Fruit fly (Drosophila melanogaster) whole organism, pupa: ENCODE results near the gene CG9166.

Experiments
- CG10348 ChIP-seq: fragments of 200-800 bp; sonication (Bioruptor generic); IDR thresholded peaks from 2 replicates; pipeline ENCODE4 v1.3.6; 2022; ENCODE audit warnings: missing biosample characterization, missing genetic modification characterization
- CG12605 ChIP-seq: fragments of 200-800 bp; sonication (Bioruptor generic); IDR thresholded peaks from 2 replicates; pipeline ENCODE4 v1.3.6; 2022; ENCODE audit warnings: missing biosample characterization, missing genetic modification characterization
- CG13204 ChIP-seq: fragments of 200-800 bp; sonication (Bioruptor generic); optimal IDR thresholded peaks from 2 replicates; lab custom pipeline; 2018; ENCODE audit warnings: missing biosample characterization, mild to moderate bottlenecking, missing genetic modification characterization, moderate library complexity
- CG14655 ChIP-seq: fragments of 200-800 bp; sonication (Bioruptor generic); optimal IDR thresholded peaks from 3 replicates; lab custom pipeline; 2017; ENCODE audit warnings: mild to moderate bottlenecking, missing biosample characterization, missing genetic modification reagents, missing genetic modification characterization
- CG15710 ChIP-seq: fragments of 200-800 bp; sonication (Bioruptor generic); optimal IDR thresholded peaks from 2 replicates; lab custom pipeline; 2018; ENCODE audit warnings: missing biosample characterization, mild to moderate bottlenecking, missing genetic modification characterization, moderate library complexity
- CG17806 ChIP-seq: fragments of 200-800 bp; sonication (Bioruptor generic); optimal IDR thresholded peaks from 2 replicates; lab custom pipeline; 2018; ENCODE audit warnings: missing biosample characterization, mild to moderate bottlenecking, missing genetic modification characterization, moderate library complexity
- CG32121 ChIP-seq: fragments of 200-800 bp; sonication (Bioruptor generic); IDR thresholded peaks from 2 replicates; pipeline ENCODE4 v1.3.6; 2022; ENCODE audit warnings: missing biosample characterization, missing genetic modification characterization
- CG34367 ChIP-seq: fragments of 200-800 bp; sonication (Bioruptor generic); optimal IDR thresholded peaks from 2 replicates; lab custom pipeline; 2018; ENCODE audit warnings: missing biosample characterization, mild to moderate bottlenecking, missing genetic modification characterization
- CG4496 ChIP-seq: fragments of 200-800 bp; sonication (Bioruptor generic); IDR thresholded peaks from 3 replicates; pipeline ENCODE4 v1.3.6; 2022; ENCODE audit warnings: missing biosample characterization, missing genetic modification characterization
- CG8159 ChIP-seq: fragments of 200-800 bp; sonication (Bioruptor generic); optimal IDR thresholded peaks from 3 replicates; lab custom pipeline; 2018; ENCODE audit warnings: missing biosample characterization, mild to moderate bottlenecking, missing genetic modification characterization, moderate library complexity
- CG8301 ChIP-seq: fragments of 200-800 bp; sonication (Bioruptor generic); optimal IDR thresholded peaks from 2 replicates; lab custom pipeline; 2018; ENCODE audit warnings: missing biosample characterization, mild to moderate bottlenecking, missing genetic modification characterization
- CG9948 ChIP-seq: fragments of 200-800 bp; sonication (Bioruptor generic); optimal IDR thresholded peaks from 2 replicates; lab custom pipeline; 2018; ENCODE audit warnings: missing biosample characterization, mild to moderate bottlenecking, missing genetic modification characterization, moderate library complexity
- D1 ChIP-seq: fragments of 200-800 bp; sonication (Bioruptor generic); optimal IDR thresholded peaks from 2 replicates; lab custom pipeline; 2018; ENCODE audit warnings: missing biosample characterization, mild to moderate bottlenecking, missing genetic modification characterization, moderate library complexity
- EcR ChIP-seq: fragments of 200-800 bp; sonication (Bioruptor generic); optimal IDR thresholded peaks from 3 replicates; lab custom pipeline; 2019; ENCODE audit warnings: missing biosample characterization, missing genetic modification characterization, mild to moderate bottlenecking, moderate library complexity, missing genetic modification reagents
- Ets98B ChIP-seq: fragments of 200-800 bp; sonication (Bioruptor generic); IDR thresholded peaks from 2 replicates; pipeline ENCODE4 v1.3.6; 2022; ENCODE audit warnings: missing biosample characterization, missing genetic modification characterization
- Pif1A ChIP-seq: fragments of 200-800 bp; sonication (Bioruptor generic); optimal IDR thresholded peaks from 3 replicates; lab custom pipeline; 2016; ENCODE audit warnings: missing biosample characterization, missing genetic modification characterization
- Pif1B ChIP-seq: fragments of 200-800 bp; sonication (Bioruptor generic); optimal IDR thresholded peaks from 3 replicates; lab custom pipeline; 2016; ENCODE audit warnings: missing biosample characterization, missing genetic modification characterization
- Snoo ChIP-seq: fragments of 200-800 bp; sonication (Bioruptor generic); optimal IDR thresholded peaks from 3 replicates; lab custom pipeline; 2017; ENCODE audit warnings: missing biosample characterization, mild to moderate bottlenecking, missing genetic modification characterization, inconsistent platforms
- fd96Ca ChIP-seq: fragments of 200-800 bp; sonication (Bioruptor generic); IDR thresholded peaks from 3 replicates; pipeline ENCODE4 v1.3.6; 2022; ENCODE audit warnings: missing biosample characterization, missing genetic modification characterization
- gl ChIP-seq: fragments of 200-800 bp; sonication (Bioruptor generic); optimal IDR thresholded peaks from 2 replicates; lab custom pipeline; 2018; ENCODE audit warnings: missing biosample characterization, mild to moderate bottlenecking, missing genetic modification characterization
- rn ChIP-seq: fragments of 200-800 bp; sonication (Bioruptor generic); IDR thresholded peaks from 2 replicates; pipeline ENCODE4 v1.3.6; 2022; ENCODE audit warnings: missing biosample characterization, missing genetic modification characterization

CG9166 gene

DNA sequence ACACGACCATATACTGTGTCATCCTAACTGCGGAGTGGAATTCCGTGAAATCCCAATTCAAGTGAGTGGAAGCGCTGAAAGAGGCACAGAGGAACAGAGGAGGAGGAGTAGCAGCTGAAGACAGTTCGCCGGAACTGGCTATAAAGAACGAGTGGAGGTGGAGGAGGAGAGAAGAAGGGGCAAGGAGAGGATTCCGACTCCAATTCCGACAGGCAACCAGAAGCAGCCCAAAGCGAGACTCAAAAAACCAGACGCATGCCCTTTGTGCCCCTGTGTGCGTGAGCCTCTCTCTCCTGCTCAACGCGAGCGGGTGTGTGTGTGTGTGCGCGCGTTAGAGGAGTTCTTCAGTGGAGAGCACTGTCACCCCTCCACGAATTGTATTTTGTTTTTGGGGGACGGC is 1.5 kb upstream of the CG9166 start:
- TF ChIP-seq CG12605 (GFP tag; lab: Robert Waterston, UW) (no peak), fd96Ca (GFP tag; lab: Robert Waterston, UW) (peak; percentile 26; the same call in 1 of the 3 replicates), CG14655 (GFP tag; lab: Kevin White, UChicago) (no peak), rn (GFP tag; lab: Robert Waterston, UW) (no peak), EcR (GFP tag; lab: Kevin White, UChicago) (no peak), CG4496 (GFP tag; lab: Robert Waterston, UW) (0 out of 3 replicates have a peak, but pooled peaks have one; percentile 7), Pif1A (GFP tag; lab: Kevin White, UChicago) (no peak), CG13204 (GFP tag; lab: Kevin White, UChicago) (no peak), CG9948 (tag; lab: Kevin White, UChicago) (no peak), CG17806 (tag; lab: Kevin White, UChicago) (no peak), CG8159 (tag; lab: Kevin White, UChicago) (no peak)

DNA sequence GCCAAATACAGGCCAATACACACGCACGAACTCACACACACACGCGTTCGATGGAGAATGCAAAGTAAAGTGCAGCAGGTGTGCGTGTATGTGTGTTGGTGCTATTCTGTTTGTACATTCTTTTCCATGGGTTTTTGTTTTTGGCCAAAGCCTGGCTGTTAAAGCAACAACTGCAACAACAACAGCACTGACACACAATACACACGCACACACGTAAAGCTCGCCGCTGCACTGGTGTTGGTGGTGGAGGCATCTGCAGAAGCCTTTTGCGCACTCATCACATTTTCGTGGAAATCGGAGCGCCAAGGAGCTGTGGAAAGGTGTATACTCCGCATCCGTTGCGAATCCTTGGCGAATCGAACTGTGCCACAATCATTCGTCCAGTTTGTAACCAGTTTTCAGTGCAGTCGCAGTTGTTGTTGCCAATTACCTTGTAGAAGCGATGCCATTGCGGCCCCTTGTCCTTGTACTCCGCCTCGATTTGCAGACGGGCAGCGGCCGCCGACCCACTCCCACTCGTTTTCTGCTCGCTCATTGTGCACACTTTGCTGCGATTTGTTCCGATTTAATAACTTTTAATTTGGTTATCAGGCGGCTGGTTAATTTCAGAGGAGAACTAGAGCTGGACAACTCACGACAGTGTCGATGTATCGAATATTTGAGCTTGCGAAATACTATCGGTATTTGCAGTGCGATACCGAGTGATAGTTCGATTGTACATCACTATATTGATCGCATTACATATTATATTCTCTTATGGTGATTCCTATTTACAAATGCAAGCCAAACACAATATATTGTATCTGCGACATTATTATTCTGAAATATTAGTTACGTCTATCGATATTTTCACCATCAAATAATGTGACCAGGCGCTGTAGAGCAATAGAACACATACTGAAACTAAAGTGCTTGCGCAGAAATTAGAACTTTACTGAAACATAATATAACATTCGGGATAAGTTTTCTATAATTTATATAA is 683 bp upstream of the CG9166 start:
- TF ChIP-seq rn (GFP tag; lab: Robert Waterston, UW) (no peak), CG13204 (GFP tag; lab: Kevin White, UChicago) (no peak), CG15710 (tag; lab: Kevin White, UChicago) (peak; percentile 24), CG34367 (tag; lab: Kevin White, UChicago) (no peak), CG14655 (GFP tag; lab: Kevin White, UChicago) (no peak), Snoo (peak; percentile 28), Ets98B (GFP tag; lab: Robert Waterston, UW) (peak; percentile 40; the same call in 1 of the 2 replicates), Pif1A (GFP tag; lab: Kevin White, UChicago) (peak; percentile 36), Pif1B (GFP tag; lab: Kevin White, UChicago) (no peak), fd96Ca (GFP tag; lab: Robert Waterston, UW) (no peak), CG10348 (GFP tag; lab: Robert Waterston, UW) (no peak), CG4496 (GFP tag; lab: Robert Waterston, UW) (no peak), gl (tag; lab: Kevin White, UChicago) (no peak), CG9948 (tag; lab: Kevin White, UChicago) (no peak), CG12605 (GFP tag; lab: Robert Waterston, UW) (no peak), D1 (tag; lab: Kevin White, UChicago) (no peak), EcR (GFP tag; lab: Kevin White, UChicago) (no peak), CG8301 (tag; lab: Kevin White, UChicago) (no peak), CG8159 (tag; lab: Kevin White, UChicago) (peak; percentile 41), CG17806 (tag; lab: Kevin White, UChicago) (peak; percentile 4), CG32121 (GFP tag; lab: Robert Waterston, UW) (no peak)

DNA sequence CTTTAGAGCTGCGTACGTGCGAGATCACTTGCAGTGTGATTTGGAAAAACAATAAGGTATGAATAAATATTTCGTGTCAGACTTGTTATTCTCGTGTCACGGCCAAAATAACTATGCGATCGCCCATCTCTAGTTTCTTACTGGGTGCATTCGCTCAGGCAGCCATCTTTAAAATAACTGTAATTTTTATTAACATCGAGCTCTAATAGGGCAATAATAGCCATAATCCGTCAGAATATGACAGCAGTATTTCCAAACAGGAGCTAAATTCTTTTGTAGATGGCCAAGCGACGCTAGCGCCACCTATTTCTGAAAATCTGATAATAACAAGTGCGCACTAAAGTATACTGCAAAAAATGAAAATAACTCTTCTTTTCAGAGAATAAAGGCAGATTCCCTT is 1.1 kb downstream of the CG9166 start:
- TF ChIP-seq D1 (tag; lab: Kevin White, UChicago), result peak; percentile 32
- no peak for TF ChIP-seq Pif1A (GFP tag; lab: Kevin White, UChicago)
- 0 out of 3 replicates have a peak, but pooled peaks have one; percentile 10 for TF ChIP-seq CG4496 (GFP tag; lab: Robert Waterston, UW)
- TF ChIP-seq Snoo, result no peak
- TF ChIP-seq Pif1B (GFP tag; lab: Kevin White, UChicago), result no peak
- TF ChIP-seq CG12605 (GFP tag; lab: Robert Waterston, UW), result no peak
- TF ChIP-seq CG8159 (tag; lab: Kevin White, UChicago), result no peak
- TF ChIP-seq CG17806 (tag; lab: Kevin White, UChicago), result no peak
- no peak for TF ChIP-seq rn (GFP tag; lab: Robert Waterston, UW)
- TF ChIP-seq CG15710 (tag; lab: Kevin White, UChicago), result no peak
- TF ChIP-seq CG34367 (tag; lab: Kevin White, UChicago), result no peak
- TF ChIP-seq Ets98B (GFP tag; lab: Robert Waterston, UW), result 0 out of 2 replicates have a peak, but pooled peaks have one; percentile 19
- TF ChIP-seq fd96Ca (GFP tag; lab: Robert Waterston, UW), result 0 out of 3 replicates have a peak, but pooled peaks have one; percentile 3
- no peak for TF ChIP-seq CG32121 (GFP tag; lab: Robert Waterston, UW)
- no peak for TF ChIP-seq gl (tag; lab: Kevin White, UChicago)
- no peak for TF ChIP-seq CG8301 (tag; lab: Kevin White, UChicago)
- TF ChIP-seq CG9948 (tag; lab: Kevin White, UChicago), result no peak
- TF ChIP-seq CG13204 (GFP tag; lab: Kevin White, UChicago), result no peak
- no peak for TF ChIP-seq CG10348 (GFP tag; lab: Robert Waterston, UW)
- TF ChIP-seq CG14655 (GFP tag; lab: Kevin White, UChicago), result no peak
- TF ChIP-seq EcR (GFP tag; lab: Kevin White, UChicago), result peak; percentile 31

DNA sequence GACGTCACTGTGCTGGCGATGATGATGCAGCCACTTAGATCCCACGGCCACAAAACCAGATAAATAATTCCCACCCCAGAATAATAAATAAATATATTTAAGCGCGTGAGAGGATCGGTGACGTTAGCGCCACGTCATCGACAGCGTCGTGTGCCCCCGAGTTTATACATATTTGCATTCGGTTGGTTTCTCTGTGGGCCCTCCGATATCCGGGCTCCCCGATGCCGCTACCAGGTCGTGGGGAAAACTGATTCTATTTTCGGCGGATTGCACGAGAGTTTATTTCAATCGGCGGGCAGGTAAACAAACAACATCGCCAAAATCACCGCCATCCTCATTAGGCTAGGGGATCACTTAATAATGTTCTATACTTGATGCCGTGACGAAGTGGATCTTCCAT is 3.3 kb downstream of the CG9166 start:
- no peak for TF ChIP-seq CG14655 (GFP tag; lab: Kevin White, UChicago)
- TF ChIP-seq CG15710 (tag; lab: Kevin White, UChicago), result no peak
- TF ChIP-seq CG17806 (tag; lab: Kevin White, UChicago), result no peak
- TF ChIP-seq CG9948 (tag; lab: Kevin White, UChicago), result no peak
- TF ChIP-seq gl (tag; lab: Kevin White, UChicago), result no peak
- TF ChIP-seq Pif1A (GFP tag; lab: Kevin White, UChicago), result no peak
- no peak for TF ChIP-seq Pif1B (GFP tag; lab: Kevin White, UChicago)
- no peak for TF ChIP-seq fd96Ca (GFP tag; lab: Robert Waterston, UW)
- no peak for TF ChIP-seq EcR (GFP tag; lab: Kevin White, UChicago)
- TF ChIP-seq D1 (tag; lab: Kevin White, UChicago), result no peak
- no peak for TF ChIP-seq CG4496 (GFP tag; lab: Robert Waterston, UW)
- TF ChIP-seq Ets98B (GFP tag; lab: Robert Waterston, UW), result no peak
- no peak for TF ChIP-seq CG34367 (tag; lab: Kevin White, UChicago)
- no peak for TF ChIP-seq CG10348 (GFP tag; lab: Robert Waterston, UW)
- no peak for TF ChIP-seq CG8159 (tag; lab: Kevin White, UChicago)
